Worm (Caenorhabditis elegans) whole organism, young adult: ENCODE data around the gene B0284.3.

Source experiments
- B0019.2 ChIP-seq: fragments of 200-800 bp; sonication (Bioruptor generic); conservative IDR thresholded peaks from 2 replicates; pipeline ENCODE4 v1.3.6; 2022; ENCODE audit warnings: missing genetic modification reagents, missing genetic modification characterization, missing compliant biosample characterization
- C06A6.2 ChIP-seq: fragments of 200-800 bp; sonication (Bioruptor generic); conservative IDR thresholded peaks from 2 replicates; pipeline ENCODE4 v1.3.6; 2022; ENCODE audit warnings: missing genetic modification characterization, missing compliant biosample characterization
- F22D6.2 ChIP-seq: sonication (generic microtip); optimal IDR thresholded peaks from 2 replicates; lab custom pipeline; 2016; ENCODE audit warnings: mild to moderate bottlenecking, missing genetic modification characterization, missing compliant biosample characterization
- F23B12.7 ChIP-seq: sonication (generic microtip); optimal IDR thresholded peaks from 2 replicates; lab custom pipeline; 2017; ENCODE audit warnings: missing genetic modification characterization, mild to moderate bottlenecking, missing compliant biosample characterization, antibody characterized with exemption, moderate library complexity; ENCODE audit not compliant: insufficient read depth
- F33H1.4 ChIP-seq: fragments of 200-800 bp; sonication (Bioruptor generic); IDR thresholded peaks from 2 replicates; pipeline ENCODE4 v1.3.6; 2022; ENCODE audit warnings: missing genetic modification reagents, missing genetic modification characterization, missing compliant biosample characterization
- F57A8.1 ChIP-seq: fragments of 200-800 bp; sonication (Bioruptor generic); optimal IDR thresholded peaks from 2 replicates; lab custom pipeline; 2018; ENCODE audit warnings: mild to moderate bottlenecking, missing genetic modification characterization, moderate library complexity, missing compliant biosample characterization
- K11D2.4 ChIP-seq: fragments of 200-800 bp; sonication (Bioruptor generic); IDR thresholded peaks from 2 replicates; pipeline ENCODE4 v1.3.6; 2022; ENCODE audit warnings: missing genetic modification reagents, missing genetic modification characterization, missing compliant biosample characterization
- attf-5 ChIP-seq: fragments of 200-800 bp; sonication (Bioruptor generic); optimal IDR thresholded peaks from 2 replicates; lab custom pipeline; 2018; ENCODE audit warnings: mild to moderate bottlenecking, missing genetic modification characterization, missing compliant biosample characterization
- ccch-3 ChIP-seq: fragments of 200-800 bp; sonication (Bioruptor generic); optimal IDR thresholded peaks from 2 replicates; lab custom pipeline; 2018; ENCODE audit warnings: mild to moderate bottlenecking, missing genetic modification characterization, missing compliant biosample characterization
- cebp-1 ChIP-seq, 2 experiments: fragments of 200-800 bp in 1 of 2; sonication (Bioruptor generic) in 1 of 2; sonication (generic microtip) in 1 of 2; IDR thresholded peaks in 1 of 2; optimal IDR thresholded peaks in 1 of 2; 2 replicates each; pipeline versions ENCODE4 v1.3.6 to Lab custom; 2017 to 2022; ENCODE audit warnings: missing compliant biosample characterization in 2 of 2, missing genetic modification characterization in 2 of 2, mild to moderate bottlenecking in 1 of 2, missing genetic modification reagents in 1 of 2, moderate library complexity in 1 of 2
- ceh-27 ChIP-seq: fragments of 200-800 bp; sonication (Bioruptor generic); optimal IDR thresholded peaks from 2 replicates; lab custom pipeline; 2018; ENCODE audit warnings: mild to moderate bottlenecking, missing genetic modification characterization, moderate library complexity, missing compliant biosample characterization
- ceh-79 ChIP-seq: sonication (generic microtip); optimal IDR thresholded peaks from 2 replicates; lab custom pipeline; 2017; ENCODE audit warnings: mild to moderate bottlenecking, missing genetic modification characterization, missing compliant biosample characterization
- dox-1 ChIP-seq: fragments of 200-800 bp; sonication (Bioruptor generic); IDR thresholded peaks from 2 replicates; pipeline ENCODE4 v1.3.6; 2022; ENCODE audit warnings: missing genetic modification reagents, missing genetic modification characterization, missing compliant biosample characterization
- egl-44 ChIP-seq: fragments of 200-800 bp; sonication (Bioruptor generic); IDR thresholded peaks from 2 replicates; pipeline ENCODE4 v1.3.6; 2022; ENCODE audit warnings: missing genetic modification reagents, missing genetic modification characterization, missing compliant biosample characterization
- him-1 ChIP-seq: sonication (generic microtip); optimal IDR thresholded peaks from 2 replicates; lab custom pipeline; 2016; ENCODE audit warnings: missing genotype, missing genetic modification reagents, missing genetic modification characterization, missing compliant biosample characterization
- hmg-1.2 ChIP-seq: fragments of 200-800 bp; sonication (Bioruptor generic); IDR thresholded peaks from 2 replicates; pipeline ENCODE4 v1.3.6; 2022; ENCODE audit warnings: missing genetic modification reagents, missing genetic modification characterization, missing compliant biosample characterization
- hsf-1 ChIP-seq: fragments of 200-800 bp; sonication (Bioruptor generic); IDR thresholded peaks from 2 replicates; pipeline ENCODE4 v1.3.6; 2022; ENCODE audit warnings: missing genetic modification reagents, missing genetic modification characterization, missing compliant biosample characterization
- lin-40 ChIP-seq: sonication (generic microtip); optimal IDR thresholded peaks from 2 replicates; lab custom pipeline; 2016; ENCODE audit warnings: missing genetic modification characterization, mild to moderate bottlenecking, missing compliant biosample characterization, missing genotype, missing genetic modification reagents
- lin-54 ChIP-seq: fragments of 200-800 bp; sonication (Bioruptor generic); optimal IDR thresholded peaks from 2 replicates; lab custom pipeline; 2018; ENCODE audit warnings: mild to moderate bottlenecking, missing genetic modification characterization, missing compliant biosample characterization
- lsl-1 ChIP-seq: fragments of 200-800 bp; sonication (Bioruptor generic); optimal IDR thresholded peaks from 2 replicates; lab custom pipeline; 2018; ENCODE audit warnings: mild to moderate bottlenecking, missing genetic modification characterization, moderate library complexity, missing compliant biosample characterization
- madf-6 ChIP-seq: fragments of 200-800 bp; sonication (Bioruptor generic); IDR thresholded peaks from 2 replicates; pipeline ENCODE4 v1.3.6; 2022; ENCODE audit warnings: missing genetic modification reagents, missing genetic modification characterization, missing compliant biosample characterization
- madf-8 ChIP-seq: fragments of 200-800 bp; sonication (Bioruptor generic); conservative IDR thresholded peaks from 2 replicates; pipeline ENCODE4 v1.3.6; 2022; ENCODE audit warnings: missing genetic modification reagents, missing genetic modification characterization, missing compliant biosample characterization
- mes-4 ChIP-seq: sonication (generic microtip); optimal IDR thresholded peaks from 2 replicates; lab custom pipeline; 2016; ENCODE audit warnings: missing genotype, missing genetic modification characterization, missing compliant biosample characterization
- mxl-1 ChIP-seq: sonication (generic microtip); optimal IDR thresholded peaks from 2 replicates; lab custom pipeline; 2016; ENCODE audit warnings: missing genetic modification characterization, missing compliant biosample characterization
- nhr-80 ChIP-seq: sonication (generic microtip); optimal IDR thresholded peaks from 2 replicates; lab custom pipeline; 2016; ENCODE audit warnings: missing genetic modification characterization, missing compliant biosample characterization
- snpc-3.4 ChIP-seq: sonication (generic microtip); optimal IDR thresholded peaks from 2 replicates; lab custom pipeline; 2017; ENCODE audit warnings: missing genetic modification characterization, mild to moderate bottlenecking, missing compliant biosample characterization, antibody characterized with exemption, moderate library complexity, missing genotype, missing genetic modification reagents
- snpc-4 ChIP-seq, 5 experiments: fragments of 150-350 bp in 1 of 5; sonication (generic microtip) in 4 of 5; optimal IDR thresholded peaks; 2 replicates each; lab custom pipeline; 2014 to 2018; ENCODE audit warnings: missing genetic modification characterization in 5 of 5, missing biosample characterization in 3 of 5, antibody characterized with exemption in 2 of 5, mild to moderate bottlenecking in 2 of 5, missing compliant biosample characterization in 2 of 5, missing genotype in 2 of 5, moderate library complexity in 2 of 5, missing genetic modification reagents in 1 of 5
- sptf-2 ChIP-seq: fragments of 200-800 bp; sonication (Bioruptor generic); optimal IDR thresholded peaks from 2 replicates; lab custom pipeline; 2018; ENCODE audit warnings: mild to moderate bottlenecking, missing genetic modification characterization, missing compliant biosample characterization
- tbp1 ChIP-seq: fragments of 200-800 bp; sonication (Bioruptor generic); optimal IDR thresholded peaks from 2 replicates; lab custom pipeline; 2018; ENCODE audit warnings: mild to moderate bottlenecking, missing genetic modification characterization, missing compliant biosample characterization
- xnd-1 ChIP-seq: sonication (generic microtip); optimal IDR thresholded peaks from 2 replicates; lab custom pipeline; 2016; ENCODE audit warnings: missing genotype, missing genetic modification reagents, missing genetic modification characterization, missing compliant biosample characterization
- ztf-26 ChIP-seq: sonication (generic microtip); optimal IDR thresholded peaks from 2 replicates; lab custom pipeline; 2017; ENCODE audit warnings: missing genetic modification characterization, missing compliant biosample characterization

The B0284.3 gene

ce11 chrIII:4414041-4414440 lies 34.4 kb upstream of the B0284.3 start (continued):
- TF ChIP-seq ceh-79 = peak; percentile 56
- TF ChIP-seq snpc-4 (GFP tag; optimal IDR thresholded peaks at IDR 0.05; lab: Kevin White, UChicago) = peak; percentile 92
- peak; percentile 94 to 99 (median 96) for TF ChIP-seq snpc-4 (tag; optimal IDR thresholded peaks at IDR 0.05; lab: Kevin White, UChicago)
- TF ChIP-seq egl-44 (GFP tag; lab: Robert Waterston, UW) = peak; percentile 54; the same call in 1 of the 2 replicates
- TF ChIP-seq attf-5 (GFP tag; lab: Kevin White, UChicago) = peak; percentile 31
- peak; percentile 17; the same call in 1 of the 2 replicates for TF ChIP-seq F33H1.4 (GFP tag; lab: Robert Waterston, UW)
- TF ChIP-seq dox-1 (GFP tag; lab: Robert Waterston, UW) = peak; percentile 64
- TF ChIP-seq ceh-27 (GFP tag; lab: Kevin White, UChicago) = peak; percentile 7
- TF ChIP-seq K11D2.4 (GFP tag; lab: Robert Waterston, UW) = 0 out of 2 replicates have a peak, but pooled peaks have one; percentile 35
- TF ChIP-seq C06A6.2 (GFP tag; lab: Robert Waterston, UW) = peak; percentile 46; the same call in 1 of the 2 replicates
- 0 out of 2 replicates have a peak, but pooled peaks have one; percentile 12 for TF ChIP-seq madf-8

ce11 chrIII:4413099-4413498 lies 33.5 kb upstream of the B0284.3 start, which contains the start of gene mpc-1:
mpc-1 (plus strand) TSS chrIII:4413457.
- TF ChIP-seq nhr-80 (tag; lab: Kevin White, UChicago) (peak; percentile 52), lsl-1 (GFP tag; lab: Kevin White, UChicago) (no peak)

- no peak for TF ChIP-seq sptf-2 (GFP tag; lab: Kevin White, UChicago)
- TF ChIP-seq ccch-3 (GFP tag; lab: Kevin White, UChicago) = no peak
- TF ChIP-seq madf-8 = no peak
- no peak for TF ChIP-seq cebp-1 (GFP tag; IDR thresholded peaks at IDR 0.05; lab: Robert Waterston, UW)
- TF ChIP-seq cebp-1 (tag; optimal IDR thresholded peaks at IDR 0.05; lab: Kevin White, UChicago) = peak; percentile 45
- TF ChIP-seq F22D6.2 (tag; lab: Kevin White, UChicago) = no peak
- peak; percentile 21 for TF ChIP-seq F23B12.7 (tag; lab: Kevin White, UChicago)
- TF ChIP-seq ztf-26 (tag; lab: Kevin White, UChicago) = no peak
- TF ChIP-seq madf-6 (GFP tag; lab: Robert Waterston, UW) = peak; percentile 48; the same call in 1 of the 2 replicates
- TF ChIP-seq mes-4 (tag; lab: Kevin White, UChicago) = no peak
- TF ChIP-seq F57A8.1 = no peak
- peak; percentile 45 for TF ChIP-seq xnd-1 (tag; lab: Kevin White, UChicago)
- TF ChIP-seq tbp1 (GFP tag; lab: Kevin White, UChicago) = peak; percentile 30
- no peak for TF ChIP-seq snpc-4 (GFP tag; optimal IDR thresholded peaks at IDR 0.05; lab: Kevin White, UChicago)
- peak in 2 of 4 experiments; percentile 3 to 6 for TF ChIP-seq snpc-4 (tag; optimal IDR thresholded peaks at IDR 0.05; lab: Kevin White, UChicago)
- no peak for TF ChIP-seq mxl-1 (tag; lab: Kevin White, UChicago)
- TF ChIP-seq B0019.2 (GFP tag; lab: Robert Waterston, UW) = peak; percentile 90
- no peak for TF ChIP-seq hsf-1 (GFP tag; lab: Robert Waterston, UW)
- TF ChIP-seq lsl-1 (GFP tag; lab: Kevin White, UChicago) = peak; percentile 72
- TF ChIP-seq lin-54 (GFP tag; lab: Kevin White, UChicago) = peak; percentile 23
- TF ChIP-seq lin-40 (tag; lab: Kevin White, UChicago) = peak; percentile 10
- TF ChIP-seq him-1 (tag; lab: Kevin White, UChicago) = peak; percentile 40
- peak; percentile 38 for TF ChIP-seq attf-5 (GFP tag; lab: Kevin White, UChicago)
- peak; percentile 45; the same call in 1 of the 2 replicates for TF ChIP-seq hmg-1.2
- peak; percentile 55 for TF ChIP-seq snpc-3.4 (tag; lab: Kevin White, UChicago)
- peak; percentile 33 for TF ChIP-seq nhr-80 (tag; lab: Kevin White, UChicago)
These were observed 32.7 kb upstream of the B0284.3 start for ce11 chrIII:4412108-4413009.
